Fruit fly (Drosophila melanogaster) whole organism, embryonic: ENCODE data around the gene CG11970.

Source experiments
- Atf6 ChIP-seq: fragments of 200-800 bp; sonication (Bioruptor generic); IDR thresholded peaks from 2 replicates; pipeline ENCODE4 v1.3.6; 2022; ENCODE audit warnings: missing biosample characterization, missing genetic modification characterization
- CG12942 ChIP-seq: fragments of 200-800 bp; sonication (Bioruptor generic); optimal IDR thresholded peaks from 3 replicates; lab custom pipeline; 2016; ENCODE audit warnings: missing biosample characterization, missing genetic modification characterization
- CG14014 ChIP-seq: fragments of 200-800 bp; sonication (Bioruptor generic); IDR thresholded peaks from 2 replicates; pipeline ENCODE4 v1.3.6; 2022; ENCODE audit warnings: missing biosample characterization, missing genetic modification characterization
- CG15479 ChIP-seq: fragments of 200-800 bp; sonication (Bioruptor generic); optimal IDR thresholded peaks from 3 replicates; lab custom pipeline; 2019; ENCODE audit warnings: missing biosample characterization, mild to moderate bottlenecking, missing genetic modification characterization, moderate library complexity
- CG2875 ChIP-seq: fragments of 200-800 bp; sonication (Bioruptor generic); optimal IDR thresholded peaks from 2 replicates; lab custom pipeline; 2017; ENCODE audit warnings: missing biosample characterization, mild to moderate bottlenecking, missing genetic modification characterization, missing genetic modification reagents
- CG31365 ChIP-seq: fragments of 200-800 bp; sonication (Bioruptor generic); optimal IDR thresholded peaks from 2 replicates; lab custom pipeline; 2018; ENCODE audit warnings: missing biosample characterization, mild to moderate bottlenecking, missing genetic modification characterization
- CG31441 ChIP-seq: fragments of 200-800 bp; sonication (Bioruptor generic); IDR thresholded peaks from 2 replicates; pipeline ENCODE4 v1.3.6; 2022; ENCODE audit warnings: missing biosample characterization, missing genetic modification characterization
- CG32772 ChIP-seq: fragments of 200-800 bp; sonication (Bioruptor generic); IDR thresholded peaks from 2 replicates; pipeline ENCODE4 v1.3.6; 2022; ENCODE audit warnings: missing biosample characterization, missing genetic modification characterization
- CG3281 ChIP-seq: fragments of 200-800 bp; sonication (Bioruptor generic); optimal IDR thresholded peaks from 3 replicates; lab custom pipeline; 2017; ENCODE audit warnings: missing biosample characterization, mild to moderate bottlenecking, missing genetic modification characterization
- CG34224 ChIP-seq: fragments of 200-800 bp; sonication (Bioruptor generic); IDR thresholded peaks from 3 replicates; pipeline ENCODE4 v1.3.6; 2022; ENCODE audit warnings: missing biosample characterization, missing genetic modification characterization; ENCODE audit not compliant: partially characterized antibody
- CG6272 ChIP-seq: fragments of 200-800 bp; sonication (Bioruptor generic); IDR thresholded peaks from 2 replicates; pipeline ENCODE4 v1.3.6; 2022; ENCODE audit warnings: missing biosample characterization, missing genetic modification characterization
- CG6791 ChIP-seq: fragments of 200-800 bp; sonication (Bioruptor generic); IDR thresholded peaks from 3 replicates; pipeline ENCODE4 v1.3.6; 2022; ENCODE audit warnings: missing biosample characterization, missing genetic modification characterization; ENCODE audit not compliant: partially characterized antibody
- CG8290 ChIP-seq, 3 experiments: fragments of 200-800 bp; sonication (Bioruptor generic); optimal IDR thresholded peaks; 2 replicates each; lab custom pipeline; 2016 to 2019; ENCODE audit warnings: missing biosample characterization in 3 of 3, missing genetic modification characterization in 3 of 3, mild to moderate bottlenecking in 2 of 3, moderate library complexity in 1 of 3
- CG9215 ChIP-seq: fragments of 200-800 bp; sonication (Bioruptor generic); IDR thresholded peaks from 2 replicates; pipeline ENCODE4 v1.3.6; 2022; ENCODE audit warnings: missing biosample characterization, missing genetic modification characterization
- CkIIα-i1 ChIP-seq: fragments of 200-800 bp; sonication (Bioruptor generic); IDR thresholded peaks from 2 replicates; pipeline ENCODE4 v1.3.6; 2022; ENCODE audit warnings: missing biosample characterization, missing genetic modification characterization
- Doc3 ChIP-seq: fragments of 200-800 bp; sonication (Bioruptor generic); IDR thresholded peaks from 3 replicates; pipeline ENCODE4 v1.3.6; 2022; ENCODE audit warnings: missing biosample characterization, missing genetic modification characterization; ENCODE audit not compliant: partially characterized antibody
- Eip74EF ChIP-seq, 2 experiments: fragments of 200-800 bp in 1 of 2; fragments of >200 bp in 1 of 2; sonication (Bioruptor generic) in 1 of 2; optimal IDR thresholded peaks; 2 replicates each; lab custom pipeline; 2017 to 2019; ENCODE audit warnings: missing biosample characterization in 2 of 2, missing genetic modification characterization in 2 of 2, mild to moderate bottlenecking in 1 of 2, moderate library complexity in 1 of 2
- Fer1 ChIP-seq: fragments of 200-800 bp; sonication (Bioruptor generic); optimal IDR thresholded peaks from 2 replicates; lab custom pipeline; 2017; ENCODE audit warnings: missing biosample characterization, mild to moderate bottlenecking, missing genetic modification characterization
- Gsc ChIP-seq: fragments of 200-800 bp; sonication (Bioruptor generic); IDR thresholded peaks from 2 replicates; pipeline ENCODE4 v1.3.6; 2022; ENCODE audit warnings: missing biosample characterization, missing genetic modification characterization
- Gug ChIP-seq: fragments of 200-800 bp; sonication (Bioruptor generic); IDR thresholded peaks from 4 replicates; pipeline ENCODE4 v1.3.6; 2022; ENCODE audit warnings: missing biosample characterization, missing genetic modification characterization
- H2.0 ChIP-seq: fragments of 200-800 bp; sonication (Bioruptor generic); IDR thresholded peaks from 2 replicates; pipeline ENCODE4 v1.3.6; 2022; ENCODE audit warnings: missing biosample characterization, missing genetic modification characterization
- HHEX ChIP-seq: fragments of 200-800 bp; sonication (Bioruptor generic); optimal IDR thresholded peaks from 3 replicates; lab custom pipeline; 2017; ENCODE audit warnings: missing biosample characterization, mild to moderate bottlenecking, missing genetic modification characterization, missing genetic modification reagents
- HmgZ ChIP-seq: fragments of 200-800 bp; sonication (Bioruptor generic); optimal IDR thresholded peaks from 2 replicates; lab custom pipeline; 2018; ENCODE audit warnings: missing biosample characterization, mild to moderate bottlenecking, missing genetic modification characterization
- Kr ChIP-seq: fragments of 200-800 bp; sonication (Bioruptor generic); optimal IDR thresholded peaks from 2 replicates; lab custom pipeline; 2017; ENCODE audit warnings: missing biosample characterization, mild to moderate bottlenecking, missing genetic modification characterization
- Mrtf ChIP-seq: fragments of 200-800 bp; sonication (Bioruptor generic); IDR thresholded peaks from 3 replicates; pipeline ENCODE4 v1.3.6; 2022; ENCODE audit warnings: missing biosample characterization, missing genetic modification characterization
- NC2β ChIP-seq: fragments of 200-800 bp; sonication (Bioruptor generic); optimal IDR thresholded peaks from 2 replicates; lab custom pipeline; 2016; ENCODE audit warnings: missing biosample characterization, missing genetic modification characterization
- Oli ChIP-seq: fragments of 200-800 bp; sonication (Bioruptor generic); optimal IDR thresholded peaks from 2 replicates; lab custom pipeline; 2018; ENCODE audit warnings: missing biosample characterization, mild to moderate bottlenecking, missing genetic modification characterization, moderate library complexity
- Sin3A ChIP-seq: fragments of >200 bp; optimal IDR thresholded peaks from 2 replicates; lab custom pipeline; 2018
- Tbp ChIP-seq: fragments of >200 bp; optimal IDR thresholded peaks from 2 replicates; lab custom pipeline; 2018; ENCODE audit warnings: missing biosample characterization, missing genetic modification characterization
- al ChIP-seq: fragments of 200-800 bp; sonication (Bioruptor generic); IDR thresholded peaks from 2 replicates; pipeline ENCODE4 v1.3.6; 2022; ENCODE audit warnings: missing biosample characterization, missing genetic modification characterization
- cato ChIP-seq: fragments of 200-800 bp; sonication (Bioruptor generic); optimal IDR thresholded peaks from 2 replicates; lab custom pipeline; 2016; ENCODE audit warnings: missing biosample characterization, missing genetic modification characterization, borderline replicate concordance
- crp ChIP-seq, 2 experiments: fragments of 200-800 bp; sonication (Bioruptor generic); optimal IDR thresholded peaks; 2 replicates in 1 of 2; 3 replicates in 1 of 2; lab custom pipeline; 2017; ENCODE audit warnings: missing biosample characterization in 2 of 2, missing genetic modification characterization in 2 of 2, mild to moderate bottlenecking in 1 of 2, moderate library complexity in 1 of 2
- danr ChIP-seq: fragments of 200-800 bp; sonication (Bioruptor generic); IDR thresholded peaks from 2 replicates; pipeline ENCODE4 v1.3.6; 2022; ENCODE audit warnings: missing biosample characterization, missing genetic modification characterization
- dpn ChIP-seq, 2 experiments: fragments of 200-800 bp; sonication (Bioruptor generic); optimal IDR thresholded peaks; 3 replicates each; lab custom pipeline; 2016; ENCODE audit warnings: missing biosample characterization in 2 of 2, missing genetic modification characterization in 2 of 2
- en ChIP-seq: fragments of 200-800 bp; sonication (Bioruptor generic); optimal IDR thresholded peaks from 2 replicates; lab custom pipeline; 2016; ENCODE audit warnings: missing biosample characterization, missing genetic modification characterization
- fu2 ChIP-seq: fragments of 200-800 bp; sonication (Bioruptor generic); optimal IDR thresholded peaks from 2 replicates; lab custom pipeline; 2016; ENCODE audit warnings: missing biosample characterization, missing genetic modification characterization
- gcm ChIP-seq: fragments of 200-800 bp; sonication (Bioruptor generic); optimal IDR thresholded peaks from 2 replicates; lab custom pipeline; 2019; ENCODE audit warnings: missing biosample characterization, mild to moderate bottlenecking, missing genetic modification characterization, moderate library complexity
- gem ChIP-seq: fragments of 200-800 bp; sonication (Bioruptor generic); optimal IDR thresholded peaks from 2 replicates; lab custom pipeline; 2019; ENCODE audit warnings: missing biosample characterization, mild to moderate bottlenecking, missing genetic modification characterization, moderate library complexity
- jumu ChIP-seq: fragments of 200-800 bp; sonication (Bioruptor generic); optimal IDR thresholded peaks from 3 replicates; lab custom pipeline; 2016; ENCODE audit warnings: missing biosample characterization, missing genetic modification characterization
- ken ChIP-seq: fragments of 200-800 bp; sonication (Bioruptor generic); IDR thresholded peaks from 3 replicates; pipeline ENCODE4 v1.3.6; 2022; ENCODE audit warnings: missing biosample characterization, missing genetic modification characterization
- pho ChIP-seq: fragments of 200-800 bp; sonication (Bioruptor generic); optimal IDR thresholded peaks from 2 replicates; lab custom pipeline; 2016; ENCODE audit warnings: missing biosample characterization, missing genetic modification characterization
- phol ChIP-seq: fragments of 200-800 bp; sonication (Bioruptor generic); optimal IDR thresholded peaks from 3 replicates; lab custom pipeline; 2018; ENCODE audit warnings: missing biosample characterization, mild to moderate bottlenecking, missing genetic modification characterization, moderate library complexity
- pum ChIP-seq: fragments of 200-800 bp; sonication (Bioruptor generic); optimal IDR thresholded peaks from 2 replicates; lab custom pipeline; 2016; ENCODE audit warnings: missing biosample characterization, missing genetic modification characterization
- schlank ChIP-seq: fragments of 200-800 bp; sonication (Bioruptor generic); optimal IDR thresholded peaks from 2 replicates; lab custom pipeline; 2018; ENCODE audit warnings: missing biosample characterization, mild to moderate bottlenecking, missing genetic modification characterization
- ttk ChIP-seq: fragments of 200-800 bp; sonication (Bioruptor generic); IDR thresholded peaks from 2 replicates; pipeline ENCODE4 v2.1.2; 2022; ENCODE audit warnings: missing biosample characterization, missing genetic modification characterization
- twi ChIP-seq: fragments of 200-800 bp; optimal IDR thresholded peaks from 2 replicates; lab custom pipeline; 2019; ENCODE audit warnings: missing biosample characterization, mild to moderate bottlenecking, missing genetic modification characterization, moderate library complexity
- unpg ChIP-seq: fragments of 200-800 bp; sonication (Bioruptor generic); optimal IDR thresholded peaks from 3 replicates; lab custom pipeline; 2018; ENCODE audit warnings: missing biosample characterization, mild to moderate bottlenecking, missing genetic modification characterization, moderate library complexity
- vfl ChIP-seq: fragments of 200-800 bp; sonication (Bioruptor generic); optimal IDR thresholded peaks from 2 replicates; lab custom pipeline; 2016; ENCODE audit warnings: missing biosample characterization, missing genetic modification characterization
- yki ChIP-seq: fragments of >200 bp; optimal IDR thresholded peaks from 3 replicates; lab custom pipeline; 2018

Gene CG11970

dm6 chr3R:9033619-9034401 lies 49.3 kb downstream of the CG11970 start (continued):
- TF ChIP-seq CG15479 (GFP tag; lab: Kevin White, UChicago) (peak; percentile 81), vfl (GFP tag; lab: Kevin White, UChicago) (peak; percentile 38), en (GFP tag; lab: Kevin White, UChicago) (peak; percentile 4), pho (GFP tag; lab: Kevin White, UChicago) (peak; percentile 33), CG34224 (GFP tag; lab: Robert Waterston, UW) (0 out of 3 replicates have a peak, but pooled peaks have one; percentile 15), Tbp (GFP tag; lab: Kevin White, UChicago) (peak; percentile 95), Oli (tag; lab: Kevin White, UChicago) (peak; percentile 85), twi (tag; lab: Kevin White, UChicago) (peak; percentile 77), CG9215 (GFP tag; lab: Robert Waterston, UW) (peak; percentile 41; the same call in 1 of the 2 replicates), CG6791 (GFP tag; lab: Robert Waterston, UW) (no peak), yki (lab: Kevin White, UChicago) (peak; percentile 95), Eip74EF (GFP tag; optimal IDR thresholded peaks at IDR 0.05; lab: Kevin White, UChicago) (peak in 1 of 2 experiments; percentile 87), CG2875 (GFP tag; lab: Kevin White, UChicago) (peak; percentile 69), Kr (GFP tag; lab: Kevin White, UChicago) (peak; percentile 50), Sin3A (lab: Kevin White, UChicago) (no peak), Fer1 (GFP tag; lab: Kevin White, UChicago) (peak; percentile 90), ttk (GFP tag; lab: Robert Waterston, UW) (0 out of 2 replicates have a peak, but pooled peaks have one; percentile 14), CG12942 (peak; percentile 55), CG32772 (GFP tag; lab: Robert Waterston, UW) (peak; percentile 68), gem (peak; percentile 92), Atf6 (GFP tag; lab: Robert Waterston, UW) (peak; percentile 69), dpn (GFP tag; optimal IDR thresholded peaks at IDR 0.05; lab: Kevin White, UChicago) (peak; percentile 42 to 73), danr (no peak; the same call in 1 of the 2 replicates), CG31441 (GFP tag; lab: Robert Waterston, UW) (peak; percentile 90), unpg (GFP tag; lab: Kevin White, UChicago) (peak; percentile 80), HHEX (GFP tag; lab: Kevin White, UChicago) (peak; percentile 77), CkIIα-i1 (GFP tag; lab: Robert Waterston, UW) (no peak), jumu (GFP tag; lab: Kevin White, UChicago) (peak; percentile 12), CG3281 (GFP tag; lab: Kevin White, UChicago) (peak; percentile 91), schlank (peak; percentile 15), gcm (GFP tag; lab: Kevin White, UChicago) (peak; percentile 86), H2.0 (GFP tag; lab: Robert Waterston, UW) (no peak; the same call in 1 of the 2 replicates), fu2 (GFP tag; lab: Kevin White, UChicago) (peak; percentile 12), cato (no peak), CG14014 (peak; percentile 51; the same call in 1 of the 2 replicates), CG8290 (GFP tag; optimal IDR thresholded peaks at IDR 0.05; lab: Kevin White, UChicago) (peak; percentile 50), CG8290 (tag; optimal IDR thresholded peaks at IDR 0.05; lab: Kevin White, UChicago) (peak; percentile 62 to 88), NC2β (GFP tag; lab: Kevin White, UChicago) (peak; percentile 49), pum (GFP tag; lab: Kevin White, UChicago) (no peak), CG6272 (no peak), ken (GFP tag; lab: Robert Waterston, UW) (peak; percentile 40; the same call in 1 of the 3 replicates), Gug (GFP tag; lab: Robert Waterston, UW) (no peak), HmgZ (tag; lab: Kevin White, UChicago) (peak; percentile 64), phol (peak; percentile 87), al (peak; percentile 19; the same call in 1 of the 2 replicates), crp (GFP tag; optimal IDR thresholded peaks at IDR 0.05; lab: Kevin White, UChicago) (peak; percentile 47 to 78), Mrtf (GFP tag; lab: Robert Waterston, UW) (no peak), Gsc (GFP tag; lab: Robert Waterston, UW) (no peak), CG31365 (tag; lab: Kevin White, UChicago) (peak; percentile 10), Doc3 (GFP tag; lab: Robert Waterston, UW) (no peak)
